Worm (Caenorhabditis elegans): ENCODE data around the gene T24C4.5.

DNA sequence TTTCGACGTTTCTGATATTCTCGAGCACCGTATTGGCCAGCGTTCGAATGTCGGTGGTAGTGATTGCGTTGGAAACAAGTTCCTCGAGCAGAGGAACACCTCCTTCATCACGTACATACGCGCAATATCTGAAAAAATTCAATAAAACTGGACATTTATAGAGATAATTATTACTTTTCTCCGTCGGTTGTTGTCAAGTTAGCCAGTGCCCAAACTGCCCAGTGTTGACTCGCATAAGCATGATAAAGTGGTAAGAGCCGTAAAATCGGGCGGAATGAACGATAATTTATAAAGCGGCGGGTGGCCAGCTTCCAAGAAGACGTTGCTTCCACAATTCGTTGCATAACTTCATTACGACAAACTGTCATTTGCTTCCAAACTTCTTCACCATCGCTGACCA is 4.1 kb upstream of the T24C4.5 start:
- TF ChIP-seq hlh-15 (tag; optimal IDR thresholded peaks at IDR 0.05) (no peak), nfya-1 (tag; optimal IDR thresholded peaks at IDR 0.05) (no peak), unc-3 (GFP tag; conservative IDR thresholded peaks at IDR 0.05) (no peak), unc-3 (tag; optimal IDR thresholded peaks at IDR 0.05) (no peak), fkh-6 (tag; optimal IDR thresholded peaks at IDR 0.05) (no peak), fax-1 (tag; optimal IDR thresholded peaks at IDR 0.05) (no peak), nhr-11 (tag; optimal IDR thresholded peaks at IDR 0.05) (no peak), ceh-22 (tag; optimal IDR thresholded peaks at IDR 0.05) (no peak)

Data from whole organism, late embryonic.